Fruit fly (Drosophila melanogaster) whole organism, wandering third instar larva: ENCODE measurements around the gene jv.

Source experiments
- Abd-B ChIP-seq: fragments of >200 bp; optimal IDR thresholded peaks from 2 replicates; lab custom pipeline; 2017; ENCODE audit warnings: missing biosample characterization, missing genetic modification characterization
- CG32264 ChIP-seq: fragments of 200-800 bp; sonication (Bioruptor generic); optimal IDR thresholded peaks from 2 replicates; lab custom pipeline; 2016; ENCODE audit warnings: missing biosample characterization, missing genetic modification characterization
- CG9705 ChIP-seq: fragments of 200-800 bp; sonication (Bioruptor generic); optimal IDR thresholded peaks from 2 replicates; lab custom pipeline; 2018; ENCODE audit warnings: missing biosample characterization, mild to moderate bottlenecking, missing genetic modification characterization
- Dif ChIP-seq: fragments of 200-275, 200-300 bp; sonication (Bioruptor generic); optimal IDR thresholded peaks from 2 replicates; lab custom pipeline; 2018; ENCODE audit warnings: missing biosample characterization, missing genetic modification characterization; ENCODE audit not compliant: partially characterized antibody
- HLH106 ChIP-seq: fragments of 200-800 bp; optimal IDR thresholded peaks from 3 replicates; lab custom pipeline; 2019; ENCODE audit warnings: missing biosample characterization, mild to moderate bottlenecking, missing genetic modification characterization, moderate library complexity
- Hnf4 ChIP-seq: fragments of 200-800 bp; sonication (Bioruptor generic); optimal IDR thresholded peaks from 2 replicates; lab custom pipeline; 2016; ENCODE audit warnings: missing biosample characterization, mild to moderate bottlenecking, missing genetic modification characterization
- Hr78 ChIP-seq: fragments of >200 bp; optimal IDR thresholded peaks from 2 replicates; lab custom pipeline; 2017; ENCODE audit warnings: missing biosample characterization, missing genetic modification characterization
- Hr83 ChIP-seq: fragments of 200-300 bp; sonication (Bioruptor generic); optimal IDR thresholded peaks from 2 replicates; lab custom pipeline; 2016; ENCODE audit warnings: missing biosample characterization, mild to moderate bottlenecking, missing genetic modification characterization, moderate library complexity; ENCODE audit not compliant: poor library complexity, severe bottlenecking
- Jra ChIP-seq: sonication (Bioruptor generic); optimal IDR thresholded peaks from 2 replicates; lab custom pipeline; 2016; ENCODE audit warnings: missing biosample characterization, missing genetic modification characterization
- Myc ChIP-seq: fragments of >200 bp; optimal IDR thresholded peaks from 2 replicates; lab custom pipeline; 2017
- N ChIP-seq: fragments of >200 bp; optimal IDR thresholded peaks from 2 replicates; lab custom pipeline; 2018; ENCODE audit warnings: missing biosample characterization, missing external identifiers, missing genetic modification characterization
- OdsH ChIP-seq: fragments of 200-800 bp; sonication (Bioruptor generic); optimal IDR thresholded peaks from 2 replicates; lab custom pipeline; 2016; ENCODE audit warnings: missing biosample characterization, mild to moderate bottlenecking, missing genetic modification characterization
- Rel ChIP-seq, 2 experiments: fragments of 200-800 bp; sonication (Bioruptor generic) in 1 of 2; optimal IDR thresholded peaks; 2 replicates in 1 of 2; 3 replicates in 1 of 2; lab custom pipeline; 2016 to 2019; ENCODE audit warnings: mild to moderate bottlenecking in 2 of 2, missing biosample characterization in 2 of 2, missing genetic modification characterization in 2 of 2, moderate library complexity in 1 of 2
- Vsx2 ChIP-seq: fragments of 200-300, 225-300 bp; sonication (Bioruptor generic); optimal IDR thresholded peaks from 2 replicates; lab custom pipeline; 2018; ENCODE audit warnings: missing biosample characterization, missing genetic modification characterization; ENCODE audit not compliant: partially characterized antibody
- br ChIP-seq: fragments of 200-800 bp; sonication (Bioruptor generic); optimal IDR thresholded peaks from 2 replicates; lab custom pipeline; 2016; ENCODE audit warnings: missing biosample characterization, missing genetic modification characterization
- brk ChIP-seq: fragments of 200-800 bp; sonication (Bioruptor generic); optimal IDR thresholded peaks from 2 replicates; lab custom pipeline; 2016; ENCODE audit warnings: missing biosample characterization, mild to moderate bottlenecking, missing genetic modification characterization
- dl ChIP-seq, 2 experiments: fragments of 175-275, 200-275 bp in 1 of 2; fragments of 200-275 bp in 1 of 2; sonication (Bioruptor generic); optimal IDR thresholded peaks; lab custom pipeline; 2018; ENCODE audit warnings: mild to moderate bottlenecking in 2 of 2, missing biosample characterization in 2 of 2, missing genetic modification characterization in 2 of 2, moderate library complexity in 2 of 2; ENCODE audit not compliant: partially characterized antibody in 2 of 2, insufficient read depth in 1 of 2
- dmrt93B ChIP-seq: fragments of 200-800 bp; sonication (Bioruptor generic); optimal IDR thresholded peaks from 2 replicates; lab custom pipeline; 2018; ENCODE audit warnings: missing biosample characterization, mild to moderate bottlenecking, missing genetic modification characterization
- dsf ChIP-seq: sonication (Bioruptor generic); optimal IDR thresholded peaks from 2 replicates; lab custom pipeline; 2016; ENCODE audit warnings: missing biosample characterization, missing genetic modification characterization, borderline replicate concordance
- ey ChIP-seq: fragments of 200-800 bp; sonication (Bioruptor generic); optimal IDR thresholded peaks from 2 replicates; lab custom pipeline; 2016; ENCODE audit warnings: missing biosample characterization, missing genetic modification characterization
- foxo ChIP-seq, 2 experiments: fragments of 200-800 bp; sonication (Bioruptor generic); optimal IDR thresholded peaks; 2 replicates in 1 of 2; 3 replicates in 1 of 2; lab custom pipeline; 2016 to 2017; ENCODE audit warnings: missing biosample characterization in 2 of 2, missing genetic modification characterization in 2 of 2
- fru ChIP-seq: fragments of 200-800 bp; sonication (Bioruptor generic); optimal IDR thresholded peaks from 3 replicates; lab custom pipeline; 2016; ENCODE audit warnings: missing biosample characterization, mild to moderate bottlenecking, missing genetic modification characterization
- h ChIP-seq: fragments of 200-800 bp; sonication (Bioruptor generic); optimal IDR thresholded peaks from 3 replicates; lab custom pipeline; 2016; ENCODE audit warnings: missing biosample characterization, mild to moderate bottlenecking, missing genetic modification characterization
- pan ChIP-seq: fragments of >200 bp; optimal IDR thresholded peaks from 2 replicates; lab custom pipeline; 2017
- psq ChIP-seq: fragments of 200-800 bp; sonication (Bioruptor generic); optimal IDR thresholded peaks from 3 replicates; lab custom pipeline; 2017; ENCODE audit warnings: missing biosample characterization, mild to moderate bottlenecking, missing genetic modification characterization, moderate library complexity
- rgr ChIP-seq: fragments of 200-800 bp; sonication (Bioruptor generic); optimal IDR thresholded peaks from 3 replicates; lab custom pipeline; 2016; ENCODE audit warnings: missing biosample characterization, mild to moderate bottlenecking, missing genetic modification characterization
- sage ChIP-seq: fragments of 200-800 bp; sonication (Bioruptor generic); optimal IDR thresholded peaks from 2 replicates; lab custom pipeline; 2016; ENCODE audit warnings: missing biosample characterization, mild to moderate bottlenecking, missing genetic modification characterization
- sv ChIP-seq: fragments of 200-800 bp; sonication (Bioruptor generic); optimal IDR thresholded peaks from 3 replicates; lab custom pipeline; 2016; ENCODE audit warnings: missing biosample characterization, missing genetic modification characterization
- tai ChIP-seq: sonication (Bioruptor generic); optimal IDR thresholded peaks from 2 replicates; lab custom pipeline; 2016; ENCODE audit warnings: missing biosample characterization, missing genetic modification characterization
- woc ChIP-seq: sonication (Bioruptor generic); optimal IDR thresholded peaks from 2 replicates; lab custom pipeline; 2016; ENCODE audit warnings: missing biosample characterization, mild to moderate bottlenecking, missing genetic modification characterization

The jv gene

DNA sequence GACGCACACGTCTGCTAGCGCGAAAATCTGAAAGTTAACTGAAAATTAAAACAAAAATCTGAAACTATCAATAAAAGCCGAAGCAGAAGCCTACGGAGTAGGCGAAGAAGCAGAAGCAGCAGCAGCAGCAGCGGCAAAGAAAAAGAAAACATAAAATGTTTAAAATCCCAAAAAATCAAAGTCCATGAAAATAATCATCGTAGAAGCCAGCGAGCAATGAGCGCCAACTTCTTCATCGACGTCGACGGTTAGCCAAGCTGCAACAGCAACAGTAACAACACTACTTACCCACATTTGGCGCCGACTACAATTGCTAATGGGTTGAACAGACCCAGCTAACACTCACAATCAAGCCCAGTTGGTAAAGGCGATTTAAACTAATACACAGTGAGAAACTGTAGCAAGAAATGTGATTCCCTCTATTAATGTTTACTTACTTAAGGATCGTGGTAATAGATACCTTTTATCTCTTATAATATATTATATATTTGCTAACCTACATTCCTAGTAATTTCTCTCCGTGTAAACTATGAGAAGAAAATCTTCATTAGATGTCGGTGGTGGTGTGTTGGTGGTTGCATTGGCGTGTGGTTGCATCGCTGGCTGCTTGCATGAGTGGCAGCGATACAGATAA lies at the start of gene jv:
Gene jv (minus strand): TSS at position 51 of the 634 bp plus-strand sequence.
- no peak for TF ChIP-seq h (GFP tag; lab: Kevin White, UChicago)
- TF ChIP-seq Rel (GFP tag; optimal IDR thresholded peaks at IDR 0.05; lab: Kevin White, UChicago) = no peak
- no peak for TF ChIP-seq Rel (tag; optimal IDR thresholded peaks at IDR 0.05; lab: Kevin White, UChicago)
- TF ChIP-seq Jra (GFP tag; lab: Kevin White, UChicago) = no peak
- no peak for TF ChIP-seq HLH106 (tag; lab: Kevin White, UChicago)
- TF ChIP-seq OdsH (GFP tag; lab: Kevin White, UChicago) = no peak
- no peak for TF ChIP-seq woc
- TF ChIP-seq psq (GFP tag; lab: Kevin White, UChicago) = no peak
- no peak for TF ChIP-seq Abd-B
- no peak for TF ChIP-seq fru (GFP tag; lab: Kevin White, UChicago)
- no peak for TF ChIP-seq brk
- no peak for TF ChIP-seq Myc (lab: Kevin White, UChicago)
- TF ChIP-seq Hnf4 (GFP tag; lab: Kevin White, UChicago) = no peak
- no peak for TF ChIP-seq br (GFP tag; lab: Kevin White, UChicago)
- no peak for TF ChIP-seq foxo (GFP tag; optimal IDR thresholded peaks at IDR 0.05; lab: Kevin White, UChicago)
- no peak for TF ChIP-seq Dif (GFP tag; lab: Kevin White, UChicago)

DNA sequence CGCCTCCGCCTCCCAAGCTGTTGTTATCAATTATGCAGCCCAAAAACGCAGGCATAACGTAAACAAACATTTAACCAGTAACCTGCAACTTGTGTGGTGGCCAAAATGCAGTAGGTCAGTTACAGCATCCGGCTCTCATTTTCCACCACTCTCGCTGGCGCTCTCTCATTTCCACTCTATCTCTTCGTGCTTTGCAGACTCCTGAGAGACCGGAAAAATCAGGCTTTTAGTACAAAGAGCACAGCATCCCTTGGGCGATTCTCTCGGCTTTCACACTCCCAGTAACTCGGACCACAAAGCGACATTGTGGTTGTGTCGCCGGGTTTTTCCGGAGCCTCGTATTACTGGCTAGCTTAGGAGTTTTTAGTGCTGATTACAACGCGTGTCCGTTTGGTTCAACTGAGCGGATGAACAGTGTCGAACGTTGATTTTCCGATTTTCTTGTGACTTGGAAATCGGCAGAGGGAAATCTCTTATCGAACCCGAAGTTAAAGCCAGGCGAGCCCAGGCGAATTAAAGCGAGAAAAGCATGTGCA lies 34.5 kb upstream of the jv start, which contains the start of gene GluRIA:
Gene GluRIA (plus strand): TSS at position 364 of the 536 bp plus-strand sequence.
- TF ChIP-seq dsf (GFP tag; lab: Kevin White, UChicago) (no peak), Hr83 (no peak), CG32264 (no peak), foxo (GFP tag; optimal IDR thresholded peaks at IDR 0.05; lab: Kevin White, UChicago) (no peak), dmrt93B (GFP tag; lab: Kevin White, UChicago) (no peak), rgr (GFP tag; lab: Kevin White, UChicago) (no peak), h (GFP tag; lab: Kevin White, UChicago) (no peak), Jra (GFP tag; lab: Kevin White, UChicago) (no peak)

DNA sequence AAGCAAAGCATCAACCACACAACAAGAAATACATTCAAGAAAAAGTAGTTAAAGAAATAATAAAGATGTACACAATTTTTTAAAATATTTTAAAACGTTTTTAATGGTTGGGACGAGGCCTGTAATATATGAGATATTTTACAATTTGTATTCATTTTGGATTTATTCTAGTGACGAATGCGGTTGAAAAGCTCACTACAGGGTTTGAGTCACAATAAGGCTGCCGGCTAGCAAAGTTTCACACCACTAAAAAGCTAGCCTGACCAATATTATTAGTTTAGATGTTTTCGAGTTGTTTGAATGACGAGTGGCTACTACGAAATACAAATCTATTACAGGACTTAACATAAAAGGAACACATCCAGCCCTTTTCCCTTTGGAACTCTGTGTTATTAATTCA lies 29.8 kb upstream of the jv start:
- TF ChIP-seq CG32264 = no peak
- TF ChIP-seq OdsH (GFP tag; lab: Kevin White, UChicago) = no peak
- TF ChIP-seq foxo (GFP tag; optimal IDR thresholded peaks at IDR 0.05; lab: Kevin White, UChicago) = no peak
- no peak for TF ChIP-seq Dif (GFP tag; lab: Kevin White, UChicago)
- no peak for TF ChIP-seq dmrt93B (GFP tag; lab: Kevin White, UChicago)
- TF ChIP-seq sv (GFP tag; lab: Kevin White, UChicago) = no peak
- no peak for TF ChIP-seq ey
- no peak for TF ChIP-seq Hr78 (GFP tag; lab: Kevin White, UChicago)
- TF ChIP-seq dl (GFP tag; optimal IDR thresholded peaks at IDR 0.05; lab: Kevin White, UChicago; ENCODE audit: insufficient read depth in 1 of 2, partially characterized antibody in 2 of 2) = no peak
- TF ChIP-seq pan (lab: Kevin White, UChicago) = no peak
- TF ChIP-seq CG9705 = no peak
- TF ChIP-seq Vsx2 = no peak
- no peak for TF ChIP-seq sage (GFP tag; lab: Kevin White, UChicago)
- TF ChIP-seq Myc (lab: Kevin White, UChicago) = no peak

DNA sequence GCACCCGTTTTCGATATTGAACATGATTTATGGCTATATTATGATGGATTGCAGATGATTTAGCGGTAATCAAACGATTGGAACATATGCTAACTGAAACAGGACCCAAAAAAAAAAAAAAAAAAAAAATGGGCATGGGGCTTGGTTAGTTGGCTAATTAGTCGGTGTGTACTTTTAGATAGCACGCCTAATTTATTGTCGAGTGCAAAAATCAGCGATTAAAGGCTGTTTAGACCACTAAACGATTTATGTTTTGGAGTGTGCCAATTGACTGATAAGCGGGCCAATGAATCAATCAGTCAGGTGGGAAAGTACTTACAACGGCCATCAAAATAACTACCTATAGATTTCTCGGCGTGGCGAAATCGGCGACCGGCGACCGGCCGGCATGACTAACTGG lies 25.9 kb upstream of the jv start:
- no peak for TF ChIP-seq h (GFP tag; lab: Kevin White, UChicago)
- TF ChIP-seq Vsx2 = peak; percentile 3

DNA sequence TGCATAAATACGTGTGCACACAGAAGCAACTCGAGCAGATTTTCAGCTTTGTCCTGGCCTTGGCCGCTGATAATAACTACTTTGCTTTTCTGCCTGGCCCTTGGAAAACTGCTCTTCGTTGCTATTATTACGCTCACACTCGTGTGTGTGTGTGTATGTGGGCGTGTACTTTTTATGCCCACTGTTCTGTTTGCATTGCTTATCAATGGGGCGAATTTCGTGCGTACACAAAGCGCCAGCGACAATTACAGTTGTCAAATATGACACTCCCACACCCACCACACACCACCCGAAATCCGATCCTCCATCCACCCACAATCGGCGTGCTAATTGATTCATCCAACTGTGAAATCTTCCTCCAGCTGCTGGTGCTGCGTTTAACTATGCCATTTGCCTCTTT lies 23.4 kb upstream of the jv start:
- TF ChIP-seq Abd-B (no peak), Hr83 (no peak), pan (lab: Kevin White, UChicago) (no peak), foxo (GFP tag; optimal IDR thresholded peaks at IDR 0.05; lab: Kevin White, UChicago) (no peak), Vsx2 (no peak), Hnf4 (GFP tag; lab: Kevin White, UChicago) (no peak), dl (GFP tag; optimal IDR thresholded peaks at IDR 0.05; lab: Kevin White, UChicago; ENCODE audit: insufficient read depth in 1 of 2, partially characterized antibody in 2 of 2) (no peak), sage (GFP tag; lab: Kevin White, UChicago) (no peak), N (GFP tag; lab: Kevin White, UChicago) (no peak), HLH106 (tag; lab: Kevin White, UChicago) (no peak), tai (GFP tag; lab: Kevin White, UChicago) (no peak)
